Fruit fly (Drosophila melanogaster) whole organism, embryonic: Measurements from ENCODE around the gene MAPk-Ak2.
A peak's percentile ranks its signal among the peaks of the same experiment; 100 is the strongest.

Source experiments
- Aef1 ChIP-seq: fragments of 200-800 bp; sonication (Bioruptor generic); IDR thresholded peaks from 3 replicates; pipeline ENCODE4 v1.3.6; 2022; ENCODE audit warnings: missing biosample characterization, missing genetic modification characterization
- CG10147 ChIP-seq: fragments of 200-800 bp; sonication (Bioruptor generic); optimal IDR thresholded peaks from 2 replicates; lab custom pipeline; 2019; ENCODE audit warnings: missing biosample characterization, mild to moderate bottlenecking, missing genetic modification characterization, moderate library complexity
- CG10462 ChIP-seq: fragments of 200-800 bp; sonication (Bioruptor generic); optimal IDR thresholded peaks from 2 replicates; lab custom pipeline; 2016; ENCODE audit warnings: missing biosample characterization, missing genetic modification characterization
- CG11398 ChIP-seq: fragments of 200-800 bp; sonication (Bioruptor generic); optimal IDR thresholded peaks from 2 replicates; lab custom pipeline; 2016; ENCODE audit warnings: missing biosample characterization, missing genetic modification characterization
- CG11696 ChIP-seq: fragments of 200-800 bp; sonication (Bioruptor generic); IDR thresholded peaks from 2 replicates; pipeline ENCODE4 v1.3.6; 2022; ENCODE audit warnings: missing biosample characterization, missing genetic modification characterization
- CG11723 ChIP-seq: fragments of 200-800 bp; sonication (Bioruptor generic); optimal IDR thresholded peaks from 2 replicates; lab custom pipeline; 2017; ENCODE audit warnings: missing biosample characterization, mild to moderate bottlenecking, missing genetic modification characterization
- CG12071 ChIP-seq: fragments of 200-800 bp; sonication (Bioruptor generic); optimal IDR thresholded peaks from 3 replicates; lab custom pipeline; 2018; ENCODE audit warnings: missing biosample characterization, mild to moderate bottlenecking, missing genetic modification characterization
- CG12236 ChIP-seq: fragments of 200-800 bp; sonication (Bioruptor generic); optimal IDR thresholded peaks from 2 replicates; lab custom pipeline; 2016; ENCODE audit warnings: missing biosample characterization, missing genetic modification characterization
- CG13424 ChIP-seq: fragments of 200-800 bp; sonication (Bioruptor generic); optimal IDR thresholded peaks from 2 replicates; lab custom pipeline; 2019; ENCODE audit warnings: missing biosample characterization, mild to moderate bottlenecking, missing genetic modification characterization, moderate library complexity
- CG1529 ChIP-seq: fragments of 200-800 bp; sonication (Bioruptor generic); optimal IDR thresholded peaks from 3 replicates; lab custom pipeline; 2018; ENCODE audit warnings: missing biosample characterization, missing genetic modification characterization
- CG15601 ChIP-seq: fragments of 200-800 bp; sonication (Bioruptor generic); optimal IDR thresholded peaks from 3 replicates; lab custom pipeline; 2019; ENCODE audit warnings: missing biosample characterization, mild to moderate bottlenecking, missing genetic modification characterization, moderate library complexity
- CG17361 ChIP-seq: fragments of 200-800 bp; sonication (Bioruptor generic); IDR thresholded peaks from 3 replicates; pipeline ENCODE4 v1.3.6; 2022; ENCODE audit warnings: missing biosample characterization, missing genetic modification characterization
- CG30403 ChIP-seq: fragments of 200-800 bp; sonication (Bioruptor generic); optimal IDR thresholded peaks from 3 replicates; lab custom pipeline; 2016; ENCODE audit warnings: missing biosample characterization, missing genetic modification characterization
- CG31224 ChIP-seq: fragments of 200-800 bp; sonication (Bioruptor generic); IDR thresholded peaks from 2 replicates; pipeline ENCODE4 v1.3.6; 2022; ENCODE audit warnings: missing biosample characterization, missing genetic modification characterization
- CG3847 ChIP-seq: fragments of 200-800 bp; sonication (Bioruptor generic); IDR thresholded peaks from 2 replicates; pipeline ENCODE4 v1.3.6; 2022; ENCODE audit warnings: missing biosample characterization, missing genetic modification characterization
- CG6765 ChIP-seq: fragments of 200-800 bp; sonication (Bioruptor generic); optimal IDR thresholded peaks from 3 replicates; lab custom pipeline; 2017; ENCODE audit warnings: missing biosample characterization, mild to moderate bottlenecking, missing genetic modification characterization
- CG6813 ChIP-seq: fragments of 200-800 bp; sonication (Bioruptor generic); optimal IDR thresholded peaks from 2 replicates; lab custom pipeline; 2017; ENCODE audit warnings: missing biosample characterization, missing genetic modification characterization, mild to moderate bottlenecking, moderate library complexity, missing genetic modification reagents
- CG9215 ChIP-seq: fragments of 200-800 bp; sonication (Bioruptor generic); IDR thresholded peaks from 2 replicates; pipeline ENCODE4 v1.3.6; 2022; ENCODE audit warnings: missing biosample characterization, missing genetic modification characterization
- CG9797 ChIP-seq: fragments of 200-800 bp; sonication (Bioruptor generic); optimal IDR thresholded peaks from 3 replicates; lab custom pipeline; 2018; ENCODE audit warnings: missing biosample characterization, mild to moderate bottlenecking, missing genetic modification characterization
- CHES-1-like ChIP-seq: fragments of 200-800 bp; sonication (Bioruptor generic); optimal IDR thresholded peaks from 2 replicates; lab custom pipeline; 2016; ENCODE audit warnings: missing biosample characterization, missing genetic modification characterization
- D ChIP-seq, 2 experiments: fragments of 200-800 bp in 1 of 2; fragments of >200 bp in 1 of 2; sonication (Bioruptor generic) in 1 of 2; optimal IDR thresholded peaks; 2 replicates in 1 of 2; 3 replicates in 1 of 2; lab custom pipeline; 2017; ENCODE audit warnings: mild to moderate bottlenecking in 1 of 2, missing biosample characterization in 1 of 2, missing genetic modification characterization in 1 of 2, missing genetic modification reagents in 1 of 2
- HLH54F ChIP-seq: fragments of 200-800 bp; sonication (Bioruptor generic); optimal IDR thresholded peaks from 3 replicates; lab custom pipeline; 2016; ENCODE audit warnings: missing biosample characterization, missing genetic modification characterization
- NK7.1 ChIP-seq: fragments of 200-800 bp; sonication (Bioruptor generic); optimal IDR thresholded peaks from 3 replicates; lab custom pipeline; 2016; ENCODE audit warnings: missing biosample characterization, missing genetic modification characterization
- Optix ChIP-seq: fragments of 200-800 bp; sonication (Bioruptor generic); IDR thresholded peaks from 3 replicates; pipeline ENCODE4 v1.3.6; 2022; ENCODE audit warnings: missing biosample characterization, missing genetic modification characterization
- Side ChIP-seq: fragments of 200-800 bp; sonication (Bioruptor generic); optimal IDR thresholded peaks from 2 replicates; lab custom pipeline; 2016; ENCODE audit warnings: missing biosample characterization, missing genetic modification characterization
- Stat92E ChIP-seq, 3 experiments: fragments of >200 bp in 2 of 3; fragments of 200-800 bp in 1 of 3; sonication (Bioruptor generic) in 1 of 3; optimal IDR thresholded peaks; 2 replicates each; lab custom pipeline; 2017 to 2019; ENCODE audit warnings: missing biosample characterization in 3 of 3, missing genetic modification characterization in 3 of 3, mild to moderate bottlenecking in 1 of 3, moderate library complexity in 1 of 3
- TFAM ChIP-seq: fragments of 200-800 bp; sonication (Bioruptor generic); optimal IDR thresholded peaks from 2 replicates; lab custom pipeline; 2017; ENCODE audit warnings: missing biosample characterization, missing genetic modification characterization, inconsistent platforms
- al ChIP-seq: fragments of 200-800 bp; sonication (Bioruptor generic); IDR thresholded peaks from 2 replicates; pipeline ENCODE4 v1.3.6; 2022; ENCODE audit warnings: missing biosample characterization, missing genetic modification characterization
- aop ChIP-seq: fragments of 200-800 bp; sonication (Bioruptor generic); IDR thresholded peaks from 2 replicates; pipeline ENCODE4 v1.3.6; 2022; ENCODE audit warnings: missing biosample characterization, missing genetic modification characterization
- bcd ChIP-seq: fragments of 200-800 bp; sonication (Bioruptor generic); optimal IDR thresholded peaks from 2 replicates; lab custom pipeline; 2017; ENCODE audit warnings: missing biosample characterization, mild to moderate bottlenecking, missing genetic modification characterization
- br ChIP-seq: fragments of >200 bp; optimal IDR thresholded peaks from 2 replicates; lab custom pipeline; 2017
- cato ChIP-seq: fragments of 200-800 bp; sonication (Bioruptor generic); optimal IDR thresholded peaks from 2 replicates; lab custom pipeline; 2016; ENCODE audit warnings: missing biosample characterization, missing genetic modification characterization, borderline replicate concordance
- chm ChIP-seq: fragments of 200-800 bp; sonication (Bioruptor generic); IDR thresholded peaks from 2 replicates; pipeline ENCODE4 v1.3.6; 2022; ENCODE audit warnings: missing biosample characterization, missing genetic modification characterization
- dm ChIP-seq: fragments of 200-800 bp; sonication (Bioruptor generic); optimal IDR thresholded peaks from 3 replicates; lab custom pipeline; 2016; ENCODE audit warnings: missing biosample characterization, missing genetic modification characterization
- dpn ChIP-seq, 2 experiments: fragments of 200-800 bp; sonication (Bioruptor generic); optimal IDR thresholded peaks; 3 replicates each; lab custom pipeline; 2016; ENCODE audit warnings: missing biosample characterization in 2 of 2, missing genetic modification characterization in 2 of 2
- ewg ChIP-seq: fragments of 200-800 bp; sonication (Bioruptor generic); optimal IDR thresholded peaks from 3 replicates; lab custom pipeline; 2017; ENCODE audit warnings: mild to moderate bottlenecking, missing biosample characterization, missing genetic modification reagents, missing genetic modification characterization
- fu2 ChIP-seq: fragments of 200-800 bp; sonication (Bioruptor generic); optimal IDR thresholded peaks from 2 replicates; lab custom pipeline; 2016; ENCODE audit warnings: missing biosample characterization, missing genetic modification characterization
- jing ChIP-seq: fragments of 200-800 bp; sonication (Bioruptor generic); optimal IDR thresholded peaks from 2 replicates; lab custom pipeline; 2018; ENCODE audit warnings: missing biosample characterization, mild to moderate bottlenecking, missing genetic modification characterization
- lilli ChIP-seq: fragments of 200-800 bp; sonication (Bioruptor generic); optimal IDR thresholded peaks from 3 replicates; lab custom pipeline; 2016; ENCODE audit warnings: missing biosample characterization, missing genetic modification characterization
- otp ChIP-seq: fragments of 200-800 bp; sonication (Bioruptor generic); IDR thresholded peaks from 3 replicates; pipeline ENCODE4, ENCODE4 v1.3.6; 2022; ENCODE audit warnings: missing biosample characterization, missing genetic modification characterization
- p53 ChIP-seq: fragments of 200-800 bp; sonication (Bioruptor generic); optimal IDR thresholded peaks from 2 replicates; lab custom pipeline; 2016; ENCODE audit warnings: missing biosample characterization, missing genetic modification characterization
- pfk ChIP-seq: fragments of 200-800 bp; sonication (Bioruptor generic); optimal IDR thresholded peaks from 2 replicates; lab custom pipeline; 2018; ENCODE audit warnings: missing biosample characterization, mild to moderate bottlenecking, missing genetic modification characterization, moderate library complexity
- row ChIP-seq: fragments of 200-800 bp; sonication (Bioruptor generic); IDR thresholded peaks from 3 replicates; pipeline ENCODE4 v1.3.6; 2022; ENCODE audit warnings: missing biosample characterization, missing genetic modification characterization
- sd ChIP-seq: fragments of 200-800 bp; sonication (Bioruptor generic); optimal IDR thresholded peaks from 3 replicates; lab custom pipeline; 2018; ENCODE audit warnings: missing biosample characterization, mild to moderate bottlenecking, missing genetic modification characterization, moderate library complexity
- sens ChIP-seq: fragments of 200-800 bp; sonication (Bioruptor generic); peaks from one replicate; lab custom pipeline; 2016; ENCODE audit warnings: missing biosample characterization, missing genetic modification characterization
- sens-2 ChIP-seq: fragments of 200-800 bp; sonication (Bioruptor generic); IDR thresholded peaks from 2 replicates; pipeline ENCODE4 v1.3.6; 2022; ENCODE audit warnings: missing biosample characterization, missing genetic modification characterization
- sna ChIP-seq: fragments of 200-800 bp; sonication (Bioruptor generic); IDR thresholded peaks from 2 replicates; pipeline ENCODE4 v1.3.6; 2022; ENCODE audit warnings: missing biosample characterization, missing genetic modification characterization; ENCODE audit not compliant: partially characterized antibody
- toy ChIP-seq: fragments of 200-800 bp; sonication (Bioruptor generic); IDR thresholded peaks from 2 replicates; pipeline ENCODE4 v1.3.6; 2022; ENCODE audit warnings: missing biosample characterization, missing genetic modification characterization
- z ChIP-seq: fragments of 200-800 bp; sonication (Bioruptor generic); IDR thresholded peaks from 3 replicates; pipeline ENCODE4 v1.3.6; 2022; ENCODE audit warnings: missing biosample characterization, missing genetic modification characterization
- zen2 ChIP-seq: fragments of 200-800 bp; sonication (Bioruptor generic); IDR thresholded peaks from 3 replicates; pipeline ENCODE4 v1.3.6; 2022; ENCODE audit warnings: missing biosample characterization, missing genetic modification characterization; ENCODE audit not compliant: partially characterized antibody

MAPk-Ak2 gene

dm6 chrX:5737676-5738220, 26.3 kb downstream of the MAPk-Ak2 start, which contains the start of gene Snx27 (continued):
- TF ChIP-seq CG9797 (peak; percentile 94), row (GFP tag; lab: Robert Waterston, UW) (peak; percentile 57), fu2 (peak; percentile 16), br (lab: Kevin White, UChicago) (no peak), TFAM (GFP tag; lab: Kevin White, UChicago) (no peak), HLH54F (peak; percentile 56), otp (peak; percentile 9; the same call in 1 of the 3 replicates), dm (GFP tag; lab: Kevin White, UChicago) (peak; percentile 37), sna (GFP tag; lab: Robert Waterston, UW) (peak; percentile 99), CG6765 (GFP tag; lab: Kevin White, UChicago) (no peak), CG12071 (no peak), toy (GFP tag; lab: Robert Waterston, UW) (no peak), Optix (no peak), z (GFP tag; lab: Robert Waterston, UW) (no peak), sd (tag; lab: Kevin White, UChicago) (peak; percentile 18), CG6813 (GFP tag; lab: Kevin White, UChicago) (peak; percentile 17), CG9215 (GFP tag; lab: Robert Waterston, UW) (no peak; the same call in 1 of the 2 replicates), CG11696 (GFP tag; lab: Robert Waterston, UW) (no peak), D (optimal IDR thresholded peaks at IDR 0.05; lab: Kevin White, UChicago) (no peak), D (GFP tag; optimal IDR thresholded peaks at IDR 0.05; lab: Kevin White, UChicago) (no peak), CG11723 (GFP tag; lab: Kevin White, UChicago) (peak; percentile 3), Side (GFP tag; lab: Kevin White, UChicago) (peak; percentile 30), CG15601 (tag; lab: Kevin White, UChicago) (peak; percentile 41), zen2 (peak; percentile 99), CG17361 (GFP tag; lab: Robert Waterston, UW) (0 out of 3 replicates have a peak, but pooled peaks have one; percentile 15), Aef1 (peak; percentile 36; the same call in 1 of the 3 replicates), cato (GFP tag; lab: Kevin White, UChicago) (no peak), sens-2 (GFP tag; lab: Robert Waterston, UW) (no peak), CG11398 (GFP tag; lab: Kevin White, UChicago) (no peak), ewg (GFP tag; lab: Kevin White, UChicago) (peak; percentile 23), pfk (GFP tag; lab: Kevin White, UChicago) (peak; percentile 18), CG3847 (GFP tag; lab: Robert Waterston, UW) (peak; percentile 87), lilli (GFP tag; lab: Kevin White, UChicago) (peak; percentile 58), al (GFP tag; lab: Robert Waterston, UW) (no peak), sens (GFP tag; lab: Kevin White, UChicago) (peak; percentile 89), dpn (GFP tag; optimal IDR thresholded peaks at IDR 0.05; lab: Kevin White, UChicago) (peak; percentile 32 to 68), CG10147 (GFP tag; lab: Kevin White, UChicago) (no peak), CG1529 (GFP tag; lab: Kevin White, UChicago) (no peak), CG12236 (GFP tag; lab: Kevin White, UChicago) (no peak), jing (GFP tag; lab: Kevin White, UChicago) (no peak), Stat92E (GFP tag; optimal IDR thresholded peaks at IDR 0.05; lab: Kevin White, UChicago) (peak in 1 of 3 experiments; percentile 65), p53 (GFP tag; lab: Kevin White, UChicago) (peak; percentile 75), CG30403 (GFP tag; lab: Kevin White, UChicago) (peak; percentile 53), CG10462 (no peak), CHES-1-like (peak; percentile 70), aop (GFP tag; lab: Robert Waterston, UW) (no peak), bcd (peak; percentile 53), CG31224 (GFP tag; lab: Robert Waterston, UW) (0 out of 2 replicates have a peak, but pooled peaks have one; percentile 19), CG13424 (tag; lab: Kevin White, UChicago) (no peak), NK7.1 (no peak), chm (GFP tag; lab: Robert Waterston, UW) (peak; percentile 67)
